Fruit fly (Drosophila melanogaster) whole organism, embryonic: ENCODE data around the gene KP78a.

Experiments
- Blimp-1 ChIP-seq: fragments of 200-800 bp; sonication (Bioruptor generic); optimal IDR thresholded peaks from 3 replicates; lab custom pipeline; 2018; ENCODE audit warnings: missing biosample characterization, missing genetic modification characterization, mild to moderate bottlenecking, moderate library complexity, missing genetic modification reagents
- Bteb2 ChIP-seq: fragments of 200-800 bp; sonication (Bioruptor generic); optimal IDR thresholded peaks from 2 replicates; lab custom pipeline; 2016; ENCODE audit warnings: missing biosample characterization, missing genetic modification characterization
- CG10565 ChIP-seq: fragments of 200-800 bp; sonication (Bioruptor generic); optimal IDR thresholded peaks from 3 replicates; lab custom pipeline; 2016; ENCODE audit warnings: missing biosample characterization, mild to moderate bottlenecking, missing genetic modification characterization
- CG11560 ChIP-seq: fragments of 200-800 bp; sonication (Bioruptor generic); IDR thresholded peaks from 3 replicates; pipeline ENCODE4 v1.3.6; 2022; ENCODE audit warnings: missing biosample characterization, missing genetic modification characterization
- CG13624 ChIP-seq: fragments of 200-800 bp; sonication (Bioruptor generic); optimal IDR thresholded peaks from 2 replicates; lab custom pipeline; 2016; ENCODE audit warnings: missing biosample characterization, missing genetic modification characterization
- CG15269 ChIP-seq: fragments of 200-800 bp; sonication (Bioruptor generic); optimal IDR thresholded peaks from 2 replicates; lab custom pipeline; 2018; ENCODE audit warnings: missing biosample characterization, mild to moderate bottlenecking, missing genetic modification characterization, moderate library complexity
- CG17385 ChIP-seq: fragments of 200-800 bp; sonication (Bioruptor generic); optimal IDR thresholded peaks from 3 replicates; lab custom pipeline; 2018; ENCODE audit warnings: missing biosample characterization, mild to moderate bottlenecking, missing genetic modification characterization
- CG2116 ChIP-seq: fragments of 200-800 bp; sonication (Bioruptor generic); optimal IDR thresholded peaks from 3 replicates; lab custom pipeline; 2018; ENCODE audit warnings: missing biosample characterization, mild to moderate bottlenecking, missing genetic modification characterization
- CG30020 ChIP-seq: fragments of 200-800 bp; optimal IDR thresholded peaks from 2 replicates; lab custom pipeline; 2019; ENCODE audit warnings: missing biosample characterization, mild to moderate bottlenecking, missing genetic modification characterization, moderate library complexity
- CG3163 ChIP-seq: fragments of 200-800 bp; sonication (Bioruptor generic); optimal IDR thresholded peaks from 3 replicates; lab custom pipeline; 2016; ENCODE audit warnings: missing biosample characterization, missing genetic modification characterization
- CG34422 ChIP-seq: fragments of 200-800 bp; sonication (Bioruptor generic); IDR thresholded peaks from 3 replicates; pipeline ENCODE4 v1.3.6; 2022; ENCODE audit warnings: missing biosample characterization, missing genetic modification characterization
- CG42726 ChIP-seq: fragments of 200-800 bp; sonication (Bioruptor generic); IDR thresholded peaks from 2 replicates; pipeline ENCODE4 v1.3.6; 2022; ENCODE audit warnings: missing biosample characterization, missing genetic modification characterization; ENCODE audit not compliant: partially characterized antibody
- CG5180 ChIP-seq: fragments of 200-800 bp; sonication (Bioruptor generic); optimal IDR thresholded peaks from 3 replicates; lab custom pipeline; 2017; ENCODE audit warnings: missing biosample characterization, missing genetic modification characterization, mild to moderate bottlenecking, moderate library complexity, missing genetic modification reagents
- CG6854 ChIP-seq: fragments of 200-800 bp; sonication (Bioruptor generic); optimal IDR thresholded peaks from 3 replicates; lab custom pipeline; 2017; ENCODE audit warnings: missing biosample characterization, mild to moderate bottlenecking, missing genetic modification characterization
- CG7786 ChIP-seq: fragments of 200-800 bp; sonication (Bioruptor generic); optimal IDR thresholded peaks from 2 replicates; lab custom pipeline; 2016; ENCODE audit warnings: missing biosample characterization, missing genetic modification characterization
- CG8290 ChIP-seq, 3 experiments: fragments of 200-800 bp; sonication (Bioruptor generic); optimal IDR thresholded peaks; 2 replicates each; lab custom pipeline; 2016 to 2019; ENCODE audit warnings: missing biosample characterization in 3 of 3, missing genetic modification characterization in 3 of 3, mild to moderate bottlenecking in 2 of 3, moderate library complexity in 1 of 3
- CG8478 ChIP-seq: fragments of >200 bp; optimal IDR thresholded peaks from 2 replicates; lab custom pipeline; 2018
- CG8924 ChIP-seq: fragments of 200-800 bp; optimal IDR thresholded peaks from 3 replicates; lab custom pipeline; 2019; ENCODE audit warnings: missing biosample characterization, mild to moderate bottlenecking, missing genetic modification characterization, moderate library complexity
- CrebB ChIP-seq: fragments of 200-800 bp; sonication (Bioruptor generic); optimal IDR thresholded peaks from 3 replicates; lab custom pipeline; 2018; ENCODE audit warnings: missing biosample characterization, mild to moderate bottlenecking, missing genetic modification characterization
- D ChIP-seq, 2 experiments: fragments of 200-800 bp in 1 of 2; fragments of >200 bp in 1 of 2; sonication (Bioruptor generic) in 1 of 2; optimal IDR thresholded peaks; 2 replicates in 1 of 2; 3 replicates in 1 of 2; lab custom pipeline; 2017; ENCODE audit warnings: mild to moderate bottlenecking in 1 of 2, missing biosample characterization in 1 of 2, missing genetic modification characterization in 1 of 2, missing genetic modification reagents in 1 of 2
- E2f1 ChIP-seq: fragments of 200-800 bp; sonication (Bioruptor generic); IDR thresholded peaks from 2 replicates; pipeline ENCODE4 v1.3.6; 2022; ENCODE audit warnings: missing biosample characterization, missing genetic modification characterization
- ERR ChIP-seq: fragments of 200-800 bp; sonication (Bioruptor generic); optimal IDR thresholded peaks from 2 replicates; lab custom pipeline; 2016; ENCODE audit warnings: missing biosample characterization, missing genetic modification characterization
- Ets65A ChIP-seq: fragments of 200-800 bp; sonication (Bioruptor generic); peaks from one replicate; lab custom pipeline; 2016; ENCODE audit warnings: missing biosample characterization, missing genetic modification characterization
- Hr39 ChIP-seq: fragments of >200 bp; optimal IDR thresholded peaks from 2 replicates; lab custom pipeline; 2017
- Hsf ChIP-seq: fragments of 200-800 bp; sonication (Bioruptor generic); optimal IDR thresholded peaks from 3 replicates; lab custom pipeline; 2016; ENCODE audit warnings: missing biosample characterization, missing genetic modification characterization
- MESR4 ChIP-seq: fragments of 200-800 bp; sonication (Bioruptor generic); optimal IDR thresholded peaks from 2 replicates; lab custom pipeline; 2018; ENCODE audit warnings: missing biosample characterization, mild to moderate bottlenecking, missing genetic modification characterization, moderate library complexity
- MTF-1 ChIP-seq: fragments of 200-800 bp; sonication (Bioruptor generic); optimal IDR thresholded peaks from 2 replicates; lab custom pipeline; 2018; ENCODE audit warnings: missing biosample characterization, mild to moderate bottlenecking, missing genetic modification characterization, borderline replicate concordance
- Mrtf ChIP-seq: fragments of 200-800 bp; sonication (Bioruptor generic); IDR thresholded peaks from 3 replicates; pipeline ENCODE4 v1.3.6; 2022; ENCODE audit warnings: missing biosample characterization, missing genetic modification characterization
- Nf-YB ChIP-seq: fragments of 200-800 bp; sonication (Bioruptor generic); optimal IDR thresholded peaks from 3 replicates; lab custom pipeline; 2019; ENCODE audit warnings: missing biosample characterization, mild to moderate bottlenecking, missing genetic modification characterization, moderate library complexity
- Nf-YC ChIP-seq: fragments of 200-800 bp; optimal IDR thresholded peaks from 3 replicates; lab custom pipeline; 2019; ENCODE audit warnings: missing biosample characterization, mild to moderate bottlenecking, missing genetic modification characterization, moderate library complexity
- Ravus ChIP-seq: fragments of 200-800 bp; sonication (Bioruptor generic); IDR thresholded peaks from 2 replicates; pipeline ENCODE4 v1.3.6; 2022; ENCODE audit warnings: missing biosample characterization, missing genetic modification characterization
- Rfx ChIP-seq: fragments of 200-800 bp; sonication (Bioruptor generic); IDR thresholded peaks from 2 replicates; pipeline ENCODE4 v1.3.6; 2022; ENCODE audit warnings: missing biosample characterization, missing genetic modification characterization
- Trl ChIP-seq, 3 experiments: fragments of >200 bp in 2 of 3; fragments of 200-800 bp in 1 of 3; sonication (Bioruptor generic) in 1 of 3; optimal IDR thresholded peaks; 2 replicates in 1 of 3; 3 replicates in 2 of 3; lab custom pipeline; 2016 to 2017; ENCODE audit warnings: missing biosample characterization in 1 of 3, missing genetic modification characterization in 1 of 3
- abd-A ChIP-seq: fragments of 200-800 bp; sonication (Bioruptor generic); optimal IDR thresholded peaks from 3 replicates; lab custom pipeline; 2019; ENCODE audit warnings: missing biosample characterization, mild to moderate bottlenecking, missing genetic modification characterization, moderate library complexity
- bsh ChIP-seq, 2 experiments: fragments of 200-800 bp; sonication (Bioruptor generic); optimal IDR thresholded peaks; 2 replicates each; lab custom pipeline; 2017 to 2018; ENCODE audit warnings: mild to moderate bottlenecking in 2 of 2, missing biosample characterization in 2 of 2, missing genetic modification characterization in 2 of 2, moderate library complexity in 1 of 2
- chif ChIP-seq, 2 experiments: fragments of 200-800 bp; sonication (Bioruptor generic); optimal IDR thresholded peaks; 3 replicates each; lab custom pipeline; 2016; ENCODE audit warnings: missing biosample characterization in 2 of 2, missing genetic modification characterization in 2 of 2
- corto ChIP-seq: fragments of 200-800 bp; sonication (Bioruptor generic); optimal IDR thresholded peaks from 2 replicates; lab custom pipeline; 2016; ENCODE audit warnings: missing biosample characterization, mild to moderate bottlenecking, missing genetic modification characterization, moderate library complexity
- ewg ChIP-seq: fragments of 200-800 bp; sonication (Bioruptor generic); optimal IDR thresholded peaks from 3 replicates; lab custom pipeline; 2017; ENCODE audit warnings: mild to moderate bottlenecking, missing biosample characterization, missing genetic modification reagents, missing genetic modification characterization
- gsb ChIP-seq: fragments of 200-800 bp; sonication (Bioruptor generic); IDR thresholded peaks from 2 replicates; pipeline ENCODE4 v1.3.6; 2022; ENCODE audit warnings: missing biosample characterization, missing genetic modification characterization
- ind ChIP-seq: fragments of 200-800 bp; sonication (Bioruptor generic); optimal IDR thresholded peaks from 3 replicates; lab custom pipeline; 2016; ENCODE audit warnings: missing biosample characterization, missing genetic modification characterization
- ken ChIP-seq: fragments of 200-800 bp; sonication (Bioruptor generic); IDR thresholded peaks from 3 replicates; pipeline ENCODE4 v1.3.6; 2022; ENCODE audit warnings: missing biosample characterization, missing genetic modification characterization
- nom ChIP-seq: fragments of 200-800 bp; sonication (Bioruptor generic); optimal IDR thresholded peaks from 2 replicates; lab custom pipeline; 2017; ENCODE audit warnings: missing biosample characterization, missing genetic modification characterization, mild to moderate bottlenecking, moderate library complexity, missing genetic modification reagents
- pros ChIP-seq: fragments of 200-800 bp; sonication (Bioruptor generic); optimal IDR thresholded peaks from 3 replicates; lab custom pipeline; 2019; ENCODE audit warnings: missing biosample characterization, mild to moderate bottlenecking, missing genetic modification characterization, moderate library complexity
- ro ChIP-seq: fragments of 200-800 bp; sonication (Bioruptor generic); IDR thresholded peaks from 2 replicates; pipeline ENCODE4 v1.3.6; 2022; ENCODE audit warnings: missing biosample characterization, missing genetic modification characterization
- schlank ChIP-seq: fragments of 200-800 bp; sonication (Bioruptor generic); optimal IDR thresholded peaks from 2 replicates; lab custom pipeline; 2018; ENCODE audit warnings: missing biosample characterization, mild to moderate bottlenecking, missing genetic modification characterization
- sug ChIP-seq: fragments of 200-800 bp; optimal IDR thresholded peaks from 2 replicates; lab custom pipeline; 2019; ENCODE audit warnings: missing biosample characterization, mild to moderate bottlenecking, missing genetic modification characterization, moderate library complexity
- zfh2 ChIP-seq: fragments of 200-800 bp; sonication (Bioruptor generic); optimal IDR thresholded peaks from 2 replicates; lab custom pipeline; 2016; ENCODE audit warnings: missing biosample characterization, missing genetic modification characterization

The KP78a gene

DNA sequence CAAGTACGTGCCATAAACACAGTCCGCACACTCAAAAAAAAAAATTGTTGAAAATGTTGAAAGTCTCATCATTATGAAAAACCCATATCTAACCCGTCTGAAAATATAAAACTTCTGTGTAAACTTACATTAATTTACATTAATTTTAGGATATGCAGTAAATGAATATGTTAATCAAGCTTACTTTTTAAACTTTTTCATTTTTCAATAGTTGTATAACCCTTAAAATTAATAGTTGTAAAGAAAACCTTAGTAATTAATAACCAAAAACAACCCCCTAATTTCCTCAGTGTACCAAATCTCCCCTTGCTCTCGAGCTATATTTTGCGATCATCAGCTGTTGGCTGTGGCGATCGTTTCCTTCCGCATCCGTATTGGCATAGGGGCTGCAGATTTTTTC lies 15.8 kb upstream of the KP78a start (continued):
- TF ChIP-seq nom (no peak), MTF-1 (GFP tag; lab: Kevin White, UChicago) (no peak), CG6854 (GFP tag; lab: Kevin White, UChicago) (no peak), CG5180 (GFP tag; lab: Kevin White, UChicago) (no peak), MESR4 (GFP tag; lab: Kevin White, UChicago) (no peak), Hsf (peak; percentile 45), Mrtf (GFP tag; lab: Robert Waterston, UW) (no peak), CG30020 (no peak), bsh (GFP tag; optimal IDR thresholded peaks at IDR 0.05; lab: Kevin White, UChicago) (peak in 1 of 2 experiments; percentile 52), CG15269 (no peak), zfh2 (no peak), CG7786 (GFP tag; lab: Kevin White, UChicago) (peak; percentile 17), CrebB (no peak), CG13624 (GFP tag; lab: Kevin White, UChicago) (no peak), ERR (GFP tag; lab: Kevin White, UChicago) (no peak), CG3163 (GFP tag; lab: Kevin White, UChicago) (no peak), CG10565 (GFP tag; lab: Kevin White, UChicago) (no peak), corto (GFP tag; lab: Kevin White, UChicago) (no peak), CG42726 (GFP tag; lab: Robert Waterston, UW) (no peak), CG11560 (tag; lab: Robert Waterston, UW) (no peak), Trl (optimal IDR thresholded peaks at IDR 0.05; lab: Kevin White, UChicago) (no peak), Trl (GFP tag; optimal IDR thresholded peaks at IDR 0.05; lab: Kevin White, UChicago) (peak; percentile 17), Blimp-1 (GFP tag; lab: Kevin White, UChicago) (peak; percentile 49), chif (GFP tag; optimal IDR thresholded peaks at IDR 0.05; lab: Kevin White, UChicago) (peak in 1 of 2 experiments; percentile 72), abd-A (tag; lab: Kevin White, UChicago) (no peak), Bteb2 (GFP tag; lab: Kevin White, UChicago) (no peak), CG8478 (lab: Kevin White, UChicago) (no peak), schlank (tag; lab: Kevin White, UChicago) (no peak), CG2116 (GFP tag; lab: Kevin White, UChicago) (no peak), E2f1 (GFP tag; lab: Robert Waterston, UW) (0 out of 2 replicates have a peak, but pooled peaks have one; percentile 7), CG8924 (tag; lab: Kevin White, UChicago) (peak; percentile 69), gsb (GFP tag; lab: Robert Waterston, UW) (no peak)
- TF ChIP-seq, all 482 proteins: peak for 112

dm6 chr3R:11366315-11366714 lies 13.4 kb upstream of the KP78a start:
- TF ChIP-seq Ravus (GFP tag; lab: Robert Waterston, UW) (no peak), pros (GFP tag; lab: Kevin White, UChicago) (peak; percentile 98)
- TF ChIP-seq, all 482 proteins: peak for 1

DNA sequence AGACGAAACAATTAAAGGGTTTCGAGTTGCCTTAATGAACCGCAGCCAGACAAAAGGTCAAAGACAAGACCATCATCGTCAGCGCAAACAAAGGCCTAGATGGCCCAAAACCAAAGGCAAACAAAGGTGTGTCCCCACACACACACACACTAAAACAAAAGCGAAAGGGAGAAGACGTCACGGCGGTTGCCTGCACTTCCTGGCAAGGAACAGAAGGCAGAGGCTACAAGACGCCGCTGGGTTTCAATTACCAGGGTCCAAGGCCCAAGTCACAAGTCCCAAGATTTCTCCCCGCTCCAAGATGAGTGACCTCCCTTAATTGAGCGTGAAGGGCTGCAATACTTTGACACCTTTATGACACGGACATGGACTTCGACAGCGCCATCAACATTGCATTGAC lies 10.6 kb upstream of the KP78a start:
- TF ChIP-seq D (optimal IDR thresholded peaks at IDR 0.05; lab: Kevin White, UChicago) = peak; percentile 87
- TF ChIP-seq D (GFP tag; optimal IDR thresholded peaks at IDR 0.05; lab: Kevin White, UChicago) = no peak
- TF ChIP-seq Ets65A (GFP tag; lab: Kevin White, UChicago) = peak; percentile 1
- TF ChIP-seq CG34422 (GFP tag; lab: Robert Waterston, UW) = no peak
- TF ChIP-seq ewg (GFP tag; lab: Kevin White, UChicago) = no peak
- TF ChIP-seq CG8290 (GFP tag; optimal IDR thresholded peaks at IDR 0.05; lab: Kevin White, UChicago) = no peak
- no peak for TF ChIP-seq CG8290 (tag; optimal IDR thresholded peaks at IDR 0.05; lab: Kevin White, UChicago)
- TF ChIP-seq Nf-YB (GFP tag; lab: Kevin White, UChicago) = no peak
- TF ChIP-seq Nf-YC (tag; lab: Kevin White, UChicago) = no peak
- TF ChIP-seq pros (GFP tag; lab: Kevin White, UChicago) = peak; percentile 60
- no peak for TF ChIP-seq Hr39 (lab: Kevin White, UChicago)
- TF ChIP-seq CG17385 (GFP tag; lab: Kevin White, UChicago) = no peak
- TF ChIP-seq sug = no peak
- no peak for TF ChIP-seq ro (GFP tag; lab: Robert Waterston, UW)
- no peak for TF ChIP-seq Rfx (GFP tag; lab: Robert Waterston, UW)
- TF ChIP-seq ken (GFP tag; lab: Robert Waterston, UW) = no peak
- no peak for TF ChIP-seq ind (GFP tag; lab: Kevin White, UChicago)
